Worm (Caenorhabditis elegans): Measurements from ENCODE around the gene dkc-1.

dkc-1 gene

ce11 chrIII:10708484-10708883 lies 39.7 kb upstream of the dkc-1 start (continued):
- TF ChIP-seq nfyb-1 (GFP tag; IDR thresholded peaks at IDR 0.05): peak; percentile 53; the same call in 1 of the 2 replicates

ce11 chrIII:10709676-10710075 lies 38.6 kb upstream of the dkc-1 start:
- TF ChIP-seq lsl-1 (GFP tag; optimal IDR thresholded peaks at IDR 0.05): peak; percentile 45
- no peak for TF ChIP-seq F22D6.2 (tag; optimal IDR thresholded peaks at IDR 0.05)

DNA sequence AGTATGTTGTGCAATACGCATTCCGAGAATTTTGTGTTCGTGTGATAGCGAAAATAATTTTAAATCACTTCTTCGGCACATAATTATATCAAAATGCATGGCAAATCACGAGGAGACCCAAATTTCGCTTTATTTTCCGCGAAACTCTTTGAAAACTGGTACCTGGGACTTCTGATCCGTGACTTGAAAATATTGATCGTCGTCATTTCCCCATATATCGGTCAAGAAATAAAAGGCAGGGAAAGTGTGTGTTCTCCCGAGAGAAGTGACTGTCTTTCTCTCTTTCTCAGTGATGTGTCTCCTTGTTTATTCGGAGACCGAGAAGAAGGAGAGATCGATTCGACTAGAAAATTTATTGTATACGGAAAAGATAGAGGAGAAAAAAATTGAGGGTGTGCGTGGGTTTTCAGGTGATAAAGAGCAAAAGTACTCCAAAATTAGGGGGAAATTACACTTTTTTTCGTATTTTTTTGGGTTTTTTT lies 37.0 kb upstream of the dkc-1 start, which contains the start of gene W09D10.5:
TSS of gene W09D10.5 (minus strand) at position 345 of the 482 bp plus-strand sequence.
- TF ChIP-seq bed-1 (GFP tag; IDR thresholded peaks at IDR 0.05) (no peak), xnd-1 (tag; optimal IDR thresholded peaks at IDR 0.05) (no peak), B0336.3 (GFP tag; IDR thresholded peaks at IDR 0.05) (peak; percentile 78), him-1 (tag; optimal IDR thresholded peaks at IDR 0.05) (no peak), nfyb-1 (GFP tag; IDR thresholded peaks at IDR 0.05) (peak; percentile 68; the same call in 1 of the 2 replicates), K11D2.4 (GFP tag; IDR thresholded peaks at IDR 0.05) (peak; percentile 39; the same call in 1 of the 2 replicates), tlf-1 (GFP tag; optimal IDR thresholded peaks at IDR 0.05) (no peak), pbrm-1 (GFP tag; IDR thresholded peaks at IDR 0.05) (no peak), ztf-25 (GFP tag; IDR thresholded peaks at IDR 0.05) (no peak), madf-6 (GFP tag; IDR thresholded peaks at IDR 0.05) (peak; percentile 30; the same call in 1 of the 2 replicates), Y95B8A.8 (GFP tag; IDR thresholded peaks at IDR 0.05) (no peak), tbp1 (GFP tag; optimal IDR thresholded peaks at IDR 0.05) (no peak), unc-130 (GFP tag; optimal IDR thresholded peaks at IDR 0.05) (no peak), mes-4 (tag; optimal IDR thresholded peaks at IDR 0.05) (no peak), C17E4.6 (GFP tag; IDR thresholded peaks at IDR 0.05) (0 out of 2 replicates have a peak, but pooled peaks have one; percentile 12), snpc-1.1 (tag; optimal IDR thresholded peaks at IDR 0.05; ENCODE audit: insufficient read depth) (no peak), rec-8 (tag; optimal IDR thresholded peaks at IDR 0.05) (no peak), K12H6.12 (tag; optimal IDR thresholded peaks at IDR 0.05) (peak; percentile 7), bed-2 (GFP tag; IDR thresholded peaks at IDR 0.05) (no peak), nhr-27 (tag; optimal IDR thresholded peaks at IDR 0.05) (no peak), hrde-1 (tag; optimal IDR thresholded peaks at IDR 0.05; ENCODE audit: borderline replicate concordance) (no peak), F55B11.4 (tag; optimal IDR thresholded peaks at IDR 0.05; ENCODE audit: borderline replicate concordance, insufficient read depth) (no peak), F23B12.7 (tag; optimal IDR thresholded peaks at IDR 0.05; ENCODE audit: insufficient read depth) (no peak), ceh-58 (GFP tag; IDR thresholded peaks at IDR 0.05) (no peak), B0019.2 (GFP tag; conservative IDR thresholded peaks at IDR 0.05) (no peak), lin-54 (GFP tag; optimal IDR thresholded peaks at IDR 0.05) (peak; percentile 39), cebp-2 (GFP tag; IDR thresholded peaks at IDR 0.05) (no peak), attf-5 (GFP tag; optimal IDR thresholded peaks at IDR 0.05) (no peak), ceh-91 (GFP tag; IDR thresholded peaks at IDR 0.05) (no peak), ztf-3 (GFP tag; optimal IDR thresholded peaks at IDR 0.05) (no peak), nhr-179 (tag; optimal IDR thresholded peaks at IDR 0.05) (no peak), lin-40 (tag; optimal IDR thresholded peaks at IDR 0.05) (peak; percentile 60), ztf-6 (GFP tag; IDR thresholded peaks at IDR 0.05) (no peak), efl-1 (GFP tag; optimal IDR thresholded peaks at IDR 0.05) (no peak), zfh-2 (GFP tag; conservative IDR thresholded peaks at IDR 0.05) (no peak), attf-3 (GFP tag; conservative IDR thresholded peaks at IDR 0.05) (no peak), lsl-1 (GFP tag; optimal IDR thresholded peaks at IDR 0.05) (no peak), dox-1 (GFP tag; IDR thresholded peaks at IDR 0.05) (peak; percentile 62; the same call in 1 of the 2 replicates), Y56A3A.18 (GFP tag; IDR thresholded peaks at IDR 0.05) (peak; percentile 63; the same call in 1 of the 2 replicates), hmg-1.2 (GFP tag; IDR thresholded peaks at IDR 0.05) (no peak), lir-1 (GFP tag; conservative IDR thresholded peaks at IDR 0.05) (no peak), ztf-26 (tag; optimal IDR thresholded peaks at IDR 0.05) (no peak), T07F8.4 (tag; optimal IDR thresholded peaks at IDR 0.05) (no peak)
